Worm (Caenorhabditis elegans) whole organism, late embryonic: Measurements from ENCODE around the gene abhd-5.1.
A peak's percentile ranks its signal among the peaks of the same experiment; 100 is the strongest.

ENCODE experiments used
- F13H6.1 ChIP-seq: sonication (generic microtip); optimal IDR thresholded peaks from 2 replicates; lab custom pipeline; 2016; ENCODE audit warnings: missing genetic modification characterization, missing compliant biosample characterization
- K02D7.2 ChIP-seq: sonication (generic microtip); optimal IDR thresholded peaks from 2 replicates; lab custom pipeline; 2017; ENCODE audit warnings: mild to moderate bottlenecking, missing genetic modification characterization, missing compliant biosample characterization
- T23F11.4 ChIP-seq: fragments of 200-800 bp; sonication (Bioruptor generic); optimal IDR thresholded peaks from 2 replicates; lab custom pipeline; 2018; ENCODE audit warnings: mild to moderate bottlenecking, missing genetic modification characterization, missing compliant biosample characterization
- ahr-1 ChIP-seq: sonication (generic microtip); optimal IDR thresholded peaks from 2 replicates; lab custom pipeline; 2016; ENCODE audit warnings: missing genetic modification characterization, missing compliant biosample characterization
- ama-1 ChIP-seq: fragments of 150-350 bp; optimal IDR thresholded peaks from 2 replicates; lab custom pipeline; 2014
- ceh-14 ChIP-seq: sonication (generic microtip); optimal IDR thresholded peaks from 2 replicates; lab custom pipeline; 2016; ENCODE audit warnings: missing genotype, missing genetic modification characterization, missing compliant biosample characterization
- ceh-2 ChIP-seq: sonication (generic microtip); optimal IDR thresholded peaks from 2 replicates; lab custom pipeline; 2016; ENCODE audit warnings: missing genotype, missing genetic modification characterization, missing compliant biosample characterization
- ceh-24 ChIP-seq: sonication (generic microtip); optimal IDR thresholded peaks from 2 replicates; lab custom pipeline; 2016; ENCODE audit warnings: mild to moderate bottlenecking, missing genetic modification characterization, missing compliant biosample characterization
- ceh-31 ChIP-seq: sonication (generic microtip); optimal IDR thresholded peaks from 2 replicates; lab custom pipeline; 2016; ENCODE audit warnings: missing genetic modification characterization, missing compliant biosample characterization
- ceh-34 ChIP-seq: sonication (generic microtip); optimal IDR thresholded peaks from 2 replicates; lab custom pipeline; 2016; ENCODE audit warnings: mild to moderate bottlenecking, missing genetic modification characterization, missing compliant biosample characterization
- ceh-45 ChIP-seq: fragments of 200-800 bp; sonication (Bioruptor generic); IDR thresholded peaks from 2 replicates; pipeline ENCODE4 v1.3.6; 2022; ENCODE audit warnings: missing genetic modification reagents, missing genetic modification characterization, missing compliant biosample characterization
- che-1 ChIP-seq: sonication (generic microtip); optimal IDR thresholded peaks from 2 replicates; lab custom pipeline; 2016; ENCODE audit warnings: mild to moderate bottlenecking, missing genetic modification characterization, missing compliant biosample characterization
- dmd-4 ChIP-seq: sonication (generic microtip); optimal IDR thresholded peaks from 2 replicates; lab custom pipeline; 2016; ENCODE audit warnings: borderline replicate concordance, missing genetic modification characterization, missing compliant biosample characterization
- dve-1 ChIP-seq: sonication (generic microtip); optimal IDR thresholded peaks from 2 replicates; lab custom pipeline; 2017; ENCODE audit warnings: antibody characterized with exemption, mild to moderate bottlenecking, missing genetic modification characterization, missing compliant biosample characterization
- elt-2 ChIP-seq: sonication (generic microtip); optimal IDR thresholded peaks from 2 replicates; lab custom pipeline; 2016; ENCODE audit warnings: missing genetic modification reagents, missing genetic modification characterization, missing compliant biosample characterization
- ets-4 ChIP-seq: sonication (generic microtip); optimal IDR thresholded peaks from 2 replicates; lab custom pipeline; 2016; ENCODE audit warnings: missing genetic modification characterization, missing compliant biosample characterization
- fkh-6 ChIP-seq: sonication (generic microtip); optimal IDR thresholded peaks from 2 replicates; lab custom pipeline; 2016; ENCODE audit warnings: missing genetic modification characterization, missing compliant biosample characterization
- hlh-8 ChIP-seq: sonication (generic microtip); optimal IDR thresholded peaks from 2 replicates; lab custom pipeline; 2016; ENCODE audit warnings: missing genotype, missing genetic modification characterization, missing compliant biosample characterization
- madf-2 ChIP-seq: sonication (generic microtip); optimal IDR thresholded peaks from 2 replicates; lab custom pipeline; 2017; ENCODE audit warnings: missing genetic modification characterization, missing compliant biosample characterization
- nhr-11 ChIP-seq: fragments of 150-350 bp; optimal IDR thresholded peaks from 2 replicates; lab custom pipeline; 2014; ENCODE audit warnings: missing biosample characterization, missing genetic modification characterization
- npax-4 ChIP-seq: sonication (generic microtip); optimal IDR thresholded peaks from 2 replicates; lab custom pipeline; 2016; ENCODE audit warnings: missing genetic modification characterization, missing compliant biosample characterization
- pat-9 ChIP-seq: fragments of 200-800 bp; sonication (Bioruptor generic); optimal IDR thresholded peaks from 2 replicates; lab custom pipeline; 2018; ENCODE audit warnings: mild to moderate bottlenecking, missing genetic modification characterization, moderate library complexity, missing compliant biosample characterization
- pax-1 ChIP-seq: fragments of 150-350 bp; optimal IDR thresholded peaks from 2 replicates; lab custom pipeline; 2014; ENCODE audit warnings: missing biosample characterization, missing genetic modification characterization
- pha-2 ChIP-seq: sonication (generic microtip); optimal IDR thresholded peaks from 2 replicates; lab custom pipeline; 2017; ENCODE audit warnings: mild to moderate bottlenecking, missing genetic modification characterization, missing compliant biosample characterization
- pqm-1 ChIP-seq: sonication (generic microtip); optimal IDR thresholded peaks from 2 replicates; lab custom pipeline; 2016; ENCODE audit warnings: missing genetic modification characterization, missing compliant biosample characterization
- pros-1 ChIP-seq: fragments of 150-350 bp; optimal IDR thresholded peaks from 2 replicates; lab custom pipeline; 2014; ENCODE audit warnings: missing biosample characterization, missing genetic modification reagents, missing genetic modification characterization
- ref-2 ChIP-seq: sonication (generic microtip); optimal IDR thresholded peaks from 2 replicates; lab custom pipeline; 2016; ENCODE audit warnings: missing genetic modification characterization, missing compliant biosample characterization
- rnt-1 ChIP-seq: sonication (generic microtip); optimal IDR thresholded peaks from 2 replicates; lab custom pipeline; 2016; ENCODE audit warnings: missing genetic modification characterization, missing compliant biosample characterization
- sdc-2 ChIP-seq: sonication (generic microtip); optimal IDR thresholded peaks from 2 replicates; lab custom pipeline; 2016; ENCODE audit warnings: missing genotype, missing genetic modification characterization, missing compliant biosample characterization
- sox-2 ChIP-seq: fragments of 200-800 bp; sonication (Bioruptor generic); IDR thresholded peaks from 2 replicates; pipeline ENCODE4 v1.3.6; 2022; ENCODE audit warnings: missing genetic modification reagents, missing genetic modification characterization, missing compliant biosample characterization
- sox-4 ChIP-seq: sonication (generic microtip); optimal IDR thresholded peaks from 2 replicates; lab custom pipeline; 2017; ENCODE audit warnings: mild to moderate bottlenecking, missing genetic modification characterization, inconsistent platforms, missing compliant biosample characterization
- syd-9 ChIP-seq: sonication (generic microtip); optimal IDR thresholded peaks from 2 replicates; lab custom pipeline; 2016; ENCODE audit warnings: mild to moderate bottlenecking, missing genetic modification characterization, moderate library complexity, missing compliant biosample characterization
- ttx-3 ChIP-seq: sonication (generic microtip); optimal IDR thresholded peaks from 2 replicates; lab custom pipeline; 2016; ENCODE audit warnings: missing genetic modification reagents, missing genetic modification characterization, missing compliant biosample characterization
- unc-3 ChIP-seq, 2 experiments: fragments of 200-800 bp in 1 of 2; sonication (Bioruptor generic) in 1 of 2; sonication (generic microtip) in 1 of 2; conservative IDR thresholded peaks in 1 of 2; optimal IDR thresholded peaks in 1 of 2; 2 replicates each; pipeline versions ENCODE4 v1.3.6 to Lab custom; 2016 to 2022; ENCODE audit warnings: missing compliant biosample characterization in 2 of 2, missing genetic modification characterization in 2 of 2, missing genetic modification reagents in 1 of 2
- unc-86 ChIP-seq: sonication (generic microtip); optimal IDR thresholded peaks from 2 replicates; lab custom pipeline; 2016; ENCODE audit warnings: missing genetic modification characterization, missing compliant biosample characterization
- zip-5 ChIP-seq: sonication (generic microtip); optimal IDR thresholded peaks from 2 replicates; lab custom pipeline; 2016; ENCODE audit warnings: missing genetic modification characterization, missing compliant biosample characterization
- ztf-16 ChIP-seq: sonication (generic microtip); optimal IDR thresholded peaks from 2 replicates; lab custom pipeline; 2017; ENCODE audit warnings: missing genetic modification characterization, missing compliant biosample characterization

abhd-5.1 gene

ce11 chrV:4889976-4890479 is 42.6 kb downstream of the abhd-5.1 start, which contains the start of gene T19H12.2:
Gene T19H12.2, plus strand, starts transcription at chrV:4890429.
- no peak for TF ChIP-seq ztf-16 (tag; lab: Kevin White, UChicago)
- TF ChIP-seq dmd-4 (tag; lab: Kevin White, UChicago), result no peak
- TF ChIP-seq sox-2 (GFP tag; lab: Robert Waterston, UW), result no peak
- TF ChIP-seq rnt-1 (tag; lab: Kevin White, UChicago), result no peak
- no peak for TF ChIP-seq ahr-1
- no peak for TF ChIP-seq ceh-2 (tag; lab: Kevin White, UChicago)
- TF ChIP-seq ceh-24, result no peak
- TF ChIP-seq T23F11.4 (GFP tag; lab: Kevin White, UChicago), result no peak
- no peak for TF ChIP-seq fkh-6 (tag; lab: Kevin White, UChicago)
- TF ChIP-seq sdc-2 (tag; lab: Kevin White, UChicago), result no peak
- no peak for TF ChIP-seq pat-9 (tag; lab: Kevin White, UChicago)
- TF ChIP-seq ama-1, result no peak
- TF ChIP-seq ceh-14 (tag; lab: Kevin White, UChicago), result no peak
- TF ChIP-seq pqm-1 (tag; lab: Kevin White, UChicago), result no peak
- no peak for TF ChIP-seq F13H6.1 (tag; lab: Kevin White, UChicago)

- TF ChIP-seq ceh-34 (tag; lab: Kevin White, UChicago) (no peak), ref-2 (tag; lab: Kevin White, UChicago) (no peak), zip-5 (no peak), ahr-1 (no peak), ttx-3 (tag; lab: Kevin White, UChicago) (no peak), ceh-45 (GFP tag; lab: Robert Waterston, UW) (no peak), che-1 (tag; lab: Kevin White, UChicago) (no peak), ztf-16 (tag; lab: Kevin White, UChicago) (no peak), pros-1 (no peak), ceh-31 (no peak), nhr-11 (no peak), K02D7.2 (tag; lab: Kevin White, UChicago) (no peak)
- TF ChIP-seq, all 69 proteins: peak for 0
These were observed 43.3 kb downstream of the abhd-5.1 start for ce11 chrV:4890781-4891180.

DNA sequence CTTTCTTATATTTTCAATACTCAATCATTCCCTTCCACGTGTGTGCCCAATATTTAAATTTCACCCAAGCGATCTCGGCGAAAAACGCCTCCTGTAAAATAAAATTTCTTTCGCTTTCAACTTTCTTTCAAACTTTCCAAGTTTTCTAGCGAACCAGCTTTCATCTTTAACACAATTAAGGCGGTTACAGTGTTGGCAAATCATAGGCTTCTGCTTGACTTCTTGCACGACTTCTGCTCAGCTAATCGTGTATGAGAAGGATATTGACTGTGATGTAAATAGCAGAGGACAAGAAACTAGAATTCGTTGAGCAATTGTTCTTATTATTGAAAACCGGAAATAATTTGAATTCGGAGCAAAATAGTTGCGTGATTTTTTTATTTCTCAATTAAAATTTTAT is 43.9 kb downstream of the abhd-5.1 start:
- TF ChIP-seq sox-2 (GFP tag; lab: Robert Waterston, UW) (no peak), unc-86 (tag; lab: Kevin White, UChicago) (no peak), syd-9 (tag; lab: Kevin White, UChicago) (no peak), hlh-8 (no peak), pax-1 (tag; lab: Kevin White, UChicago) (no peak)
- TF ChIP-seq, all 69 proteins: peak for 0

ce11 chrV:4894971-4895370 is 47.5 kb downstream of the abhd-5.1 start, which contains the start of gene ugt-11:
Gene ugt-11, minus strand, starts transcription at chrV:4895071.
- TF ChIP-seq ttx-3 (tag; lab: Kevin White, UChicago) (no peak), ahr-1 (no peak), sox-2 (GFP tag; lab: Robert Waterston, UW) (no peak), pha-2 (tag; lab: Kevin White, UChicago) (no peak), unc-3 (GFP tag; conservative IDR thresholded peaks at IDR 0.05; lab: Robert Waterston, UW) (no peak), unc-3 (tag; optimal IDR thresholded peaks at IDR 0.05; lab: Kevin White, UChicago) (no peak), dve-1 (tag; lab: Kevin White, UChicago) (no peak), npax-4 (tag; lab: Kevin White, UChicago) (no peak), madf-2 (tag; lab: Kevin White, UChicago) (no peak), hlh-8 (no peak)

- TF ChIP-seq zip-5, result no peak
- TF ChIP-seq sox-4 (tag; lab: Kevin White, UChicago), result no peak
- TF ChIP-seq pat-9 (tag; lab: Kevin White, UChicago), result no peak
- TF ChIP-seq elt-2 (tag; lab: Kevin White, UChicago), result peak; percentile 62
- no peak for TF ChIP-seq ets-4 (tag; lab: Kevin White, UChicago)
- no peak for TF ChIP-seq ceh-34 (tag; lab: Kevin White, UChicago)
These were observed 48.3 kb downstream of the abhd-5.1 start, which contains the start of gene ugt-9 for ce11 chrV:4895744-4896143. Gene ugt-9, plus strand, starts transcription at chrV:4896048.
